Worm (Caenorhabditis elegans): ENCODE measurements around the gene gei-6.

DNA sequence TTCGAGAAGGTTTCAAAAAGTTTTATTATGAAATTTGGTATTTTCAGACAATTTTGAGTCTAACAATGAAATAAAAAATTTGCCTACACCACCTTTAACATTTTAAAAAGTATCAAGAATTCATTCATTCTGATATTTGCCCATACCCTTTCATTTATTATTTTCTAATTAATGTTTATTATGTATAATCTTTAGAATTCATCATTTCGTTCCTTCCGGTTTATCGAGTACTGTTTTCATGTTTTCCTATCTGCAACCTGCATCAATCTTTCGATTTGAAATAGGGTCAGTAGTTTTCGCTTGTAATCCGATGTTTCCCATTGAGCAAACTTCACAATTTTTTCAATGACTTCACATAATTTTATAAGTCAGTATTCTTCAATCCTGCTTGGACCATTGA, 38.8 kb upstream of the gei-6 start, which contains the start of gene C13A2.6:
- TF ChIP-seq daf-12 (tag; optimal IDR thresholded peaks at IDR 0.05) = no peak
- TF ChIP-seq ceh-28 (tag; optimal IDR thresholded peaks at IDR 0.05) = no peak
- no peak for TF ChIP-seq skn-1 (tag; optimal IDR thresholded peaks at IDR 0.05)
- TF ChIP-seq pha-4 (tag; optimal IDR thresholded peaks at IDR 0.05) = no peak
- no peak for TF ChIP-seq nhr-28 (tag; optimal IDR thresholded peaks at IDR 0.05)
- no peak for TF ChIP-seq nhr-25 (tag; optimal IDR thresholded peaks at IDR 0.05)
- TF ChIP-seq ama-1 (optimal IDR thresholded peaks at IDR 0.05) = no peak
- no peak for TF ChIP-seq ztf-11 (tag; optimal IDR thresholded peaks at IDR 0.05)
- no peak for TF ChIP-seq lin-39 (tag; optimal IDR thresholded peaks at IDR 0.05)
- TF ChIP-seq elt-2 (tag; optimal IDR thresholded peaks at IDR 0.05) = no peak
- no peak for TF ChIP-seq nhr-237 (tag; optimal IDR thresholded peaks at IDR 0.05)
- no peak for TF ChIP-seq nhr-77 (tag; optimal IDR thresholded peaks at IDR 0.05)
- no peak for TF ChIP-seq zag-1 (tag; optimal IDR thresholded peaks at IDR 0.05)

Measured in whole organism, L3 larva.